Worm (Caenorhabditis elegans) whole organism, late embryonic: ENCODE measurements around the gene F36H9.1.

Source experiments
- C38D4.7 ChIP-seq: fragments of 200-800 bp; sonication (Bioruptor generic); optimal IDR thresholded peaks from 2 replicates; lab custom pipeline; 2018; ENCODE audit warnings: mild to moderate bottlenecking, missing genetic modification characterization, moderate library complexity, missing compliant biosample characterization
- F13H6.1 ChIP-seq: sonication (generic microtip); optimal IDR thresholded peaks from 2 replicates; lab custom pipeline; 2016; ENCODE audit warnings: missing genetic modification characterization, missing compliant biosample characterization
- K09A11.1 ChIP-seq: sonication (generic microtip); optimal IDR thresholded peaks from 2 replicates; lab custom pipeline; 2017; ENCODE audit warnings: antibody characterized with exemption, mild to moderate bottlenecking, missing genetic modification characterization, missing compliant biosample characterization; ENCODE audit not compliant: insufficient read depth
- ahr-1 ChIP-seq: sonication (generic microtip); optimal IDR thresholded peaks from 2 replicates; lab custom pipeline; 2016; ENCODE audit warnings: missing genetic modification characterization, missing compliant biosample characterization
- ama-1 ChIP-seq: fragments of 150-350 bp; optimal IDR thresholded peaks from 2 replicates; lab custom pipeline; 2014
- ceh-18 ChIP-seq: sonication (generic microtip); optimal IDR thresholded peaks from 2 replicates; lab custom pipeline; 2016; ENCODE audit warnings: missing genetic modification characterization, missing compliant biosample characterization
- ceh-19 ChIP-seq: fragments of 200-800 bp; sonication (Bioruptor generic); optimal IDR thresholded peaks from 2 replicates; lab custom pipeline; 2018; ENCODE audit warnings: mild to moderate bottlenecking, missing genetic modification characterization, missing compliant biosample characterization
- ceh-24 ChIP-seq: sonication (generic microtip); optimal IDR thresholded peaks from 2 replicates; lab custom pipeline; 2016; ENCODE audit warnings: mild to moderate bottlenecking, missing genetic modification characterization, missing compliant biosample characterization
- ceh-31 ChIP-seq: sonication (generic microtip); optimal IDR thresholded peaks from 2 replicates; lab custom pipeline; 2016; ENCODE audit warnings: missing genetic modification characterization, missing compliant biosample characterization
- ceh-34 ChIP-seq: sonication (generic microtip); optimal IDR thresholded peaks from 2 replicates; lab custom pipeline; 2016; ENCODE audit warnings: mild to moderate bottlenecking, missing genetic modification characterization, missing compliant biosample characterization
- ceh-45 ChIP-seq: fragments of 200-800 bp; sonication (Bioruptor generic); IDR thresholded peaks from 2 replicates; pipeline ENCODE4 v1.3.6; 2022; ENCODE audit warnings: missing genetic modification reagents, missing genetic modification characterization, missing compliant biosample characterization
- ceh-48 ChIP-seq: sonication (generic microtip); optimal IDR thresholded peaks from 2 replicates; lab custom pipeline; 2016; ENCODE audit warnings: missing genetic modification characterization, inconsistent platforms, missing compliant biosample characterization
- ceh-6 ChIP-seq: fragments of 200-800 bp; sonication (Bioruptor generic); optimal IDR thresholded peaks from 2 replicates; lab custom pipeline; 2018; ENCODE audit warnings: mild to moderate bottlenecking, missing genetic modification characterization, missing compliant biosample characterization
- che-1 ChIP-seq: sonication (generic microtip); optimal IDR thresholded peaks from 2 replicates; lab custom pipeline; 2016; ENCODE audit warnings: mild to moderate bottlenecking, missing genetic modification characterization, missing compliant biosample characterization
- elt-2 ChIP-seq: sonication (generic microtip); optimal IDR thresholded peaks from 2 replicates; lab custom pipeline; 2016; ENCODE audit warnings: missing genetic modification reagents, missing genetic modification characterization, missing compliant biosample characterization
- elt-4 ChIP-seq: sonication (generic microtip); optimal IDR thresholded peaks from 2 replicates; lab custom pipeline; 2016; ENCODE audit warnings: missing genetic modification characterization, missing compliant biosample characterization
- ets-4 ChIP-seq: sonication (generic microtip); optimal IDR thresholded peaks from 2 replicates; lab custom pipeline; 2016; ENCODE audit warnings: missing genetic modification characterization, missing compliant biosample characterization
- eyg-1 ChIP-seq: sonication (generic microtip); optimal IDR thresholded peaks from 2 replicates; lab custom pipeline; 2016; ENCODE audit warnings: missing genotype, missing genetic modification characterization, missing compliant biosample characterization
- fkh-10 ChIP-seq: fragments of 150-350 bp; optimal IDR thresholded peaks from 2 replicates; lab custom pipeline; 2014; ENCODE audit warnings: missing biosample characterization, missing genetic modification reagents, missing genetic modification characterization
- fkh-6 ChIP-seq: sonication (generic microtip); optimal IDR thresholded peaks from 2 replicates; lab custom pipeline; 2016; ENCODE audit warnings: missing genetic modification characterization, missing compliant biosample characterization
- gmeb-2 ChIP-seq: sonication (generic microtip); optimal IDR thresholded peaks from 2 replicates; lab custom pipeline; 2016; ENCODE audit warnings: missing genetic modification characterization, inconsistent platforms, missing compliant biosample characterization
- hlh-15 ChIP-seq: sonication (generic microtip); optimal IDR thresholded peaks from 2 replicates; lab custom pipeline; 2016; ENCODE audit warnings: missing genetic modification characterization, missing compliant biosample characterization
- hlh-30 ChIP-seq: sonication (generic microtip); optimal IDR thresholded peaks from 2 replicates; lab custom pipeline; 2017; ENCODE audit warnings: antibody characterized with exemption, missing genetic modification characterization, missing compliant biosample characterization; ENCODE audit not compliant: insufficient read depth
- hlh-8 ChIP-seq: sonication (generic microtip); optimal IDR thresholded peaks from 2 replicates; lab custom pipeline; 2016; ENCODE audit warnings: missing genotype, missing genetic modification characterization, missing compliant biosample characterization
- lim-6 ChIP-seq: sonication (generic microtip); optimal IDR thresholded peaks from 2 replicates; lab custom pipeline; 2016; ENCODE audit warnings: missing genetic modification characterization, missing compliant biosample characterization
- madf-2 ChIP-seq: sonication (generic microtip); optimal IDR thresholded peaks from 2 replicates; lab custom pipeline; 2017; ENCODE audit warnings: missing genetic modification characterization, missing compliant biosample characterization
- nfya-1 ChIP-seq: sonication (generic microtip); optimal IDR thresholded peaks from 2 replicates; lab custom pipeline; 2017; ENCODE audit warnings: missing genetic modification characterization, mild to moderate bottlenecking, missing compliant biosample characterization, antibody characterized with exemption, moderate library complexity
- nhr-232 ChIP-seq: sonication (generic microtip); optimal IDR thresholded peaks from 2 replicates; lab custom pipeline; 2016; ENCODE audit warnings: missing genetic modification characterization, missing compliant biosample characterization
- npax-4 ChIP-seq: sonication (generic microtip); optimal IDR thresholded peaks from 2 replicates; lab custom pipeline; 2016; ENCODE audit warnings: missing genetic modification characterization, missing compliant biosample characterization
- odd-2 ChIP-seq: sonication (generic microtip); optimal IDR thresholded peaks from 2 replicates; lab custom pipeline; 2017; ENCODE audit warnings: antibody characterized with exemption, mild to moderate bottlenecking, missing genetic modification characterization, missing compliant biosample characterization
- pag-3 ChIP-seq: sonication (generic microtip); optimal IDR thresholded peaks from 2 replicates; lab custom pipeline; 2016; ENCODE audit warnings: missing compliant biosample characterization, missing genetic modification characterization, borderline replicate concordance
- pax-1 ChIP-seq: fragments of 150-350 bp; optimal IDR thresholded peaks from 2 replicates; lab custom pipeline; 2014; ENCODE audit warnings: missing biosample characterization, missing genetic modification characterization
- pha-2 ChIP-seq: sonication (generic microtip); optimal IDR thresholded peaks from 2 replicates; lab custom pipeline; 2017; ENCODE audit warnings: mild to moderate bottlenecking, missing genetic modification characterization, missing compliant biosample characterization
- pha-4 ChIP-seq: fragments of 150-350 bp; optimal IDR thresholded peaks from 2 replicates; lab custom pipeline; 2018; ENCODE audit warnings: missing biosample characterization, missing genetic modification reagents, missing genetic modification characterization
- pqm-1 ChIP-seq: sonication (generic microtip); optimal IDR thresholded peaks from 2 replicates; lab custom pipeline; 2016; ENCODE audit warnings: missing genetic modification characterization, missing compliant biosample characterization
- ref-2 ChIP-seq: sonication (generic microtip); optimal IDR thresholded peaks from 2 replicates; lab custom pipeline; 2016; ENCODE audit warnings: missing genetic modification characterization, missing compliant biosample characterization
- sox-2 ChIP-seq: fragments of 200-800 bp; sonication (Bioruptor generic); IDR thresholded peaks from 2 replicates; pipeline ENCODE4 v1.3.6; 2022; ENCODE audit warnings: missing genetic modification reagents, missing genetic modification characterization, missing compliant biosample characterization
- tbx-2 ChIP-seq: sonication (generic microtip); optimal IDR thresholded peaks from 2 replicates; lab custom pipeline; 2016; ENCODE audit warnings: missing genetic modification characterization, missing compliant biosample characterization
- tbx-7 ChIP-seq: sonication (generic microtip); optimal IDR thresholded peaks from 2 replicates; lab custom pipeline; 2016; ENCODE audit warnings: missing genotype, missing genetic modification characterization, missing compliant biosample characterization
- ttx-3 ChIP-seq: sonication (generic microtip); optimal IDR thresholded peaks from 2 replicates; lab custom pipeline; 2016; ENCODE audit warnings: missing genetic modification reagents, missing genetic modification characterization, missing compliant biosample characterization
- unc-3 ChIP-seq, 2 experiments: fragments of 200-800 bp in 1 of 2; sonication (Bioruptor generic) in 1 of 2; sonication (generic microtip) in 1 of 2; conservative IDR thresholded peaks in 1 of 2; optimal IDR thresholded peaks in 1 of 2; 2 replicates each; pipeline versions ENCODE4 v1.3.6 to Lab custom; 2016 to 2022; ENCODE audit warnings: missing compliant biosample characterization in 2 of 2, missing genetic modification characterization in 2 of 2, missing genetic modification reagents in 1 of 2
- unc-55 ChIP-seq: sonication (generic microtip); optimal IDR thresholded peaks from 2 replicates; lab custom pipeline; 2017; ENCODE audit warnings: missing biosample characterization, missing genetic modification reagents, missing genetic modification characterization
- unc-86 ChIP-seq: sonication (generic microtip); optimal IDR thresholded peaks from 2 replicates; lab custom pipeline; 2016; ENCODE audit warnings: missing genetic modification characterization, missing compliant biosample characterization
- zip-5 ChIP-seq: sonication (generic microtip); optimal IDR thresholded peaks from 2 replicates; lab custom pipeline; 2016; ENCODE audit warnings: missing genetic modification characterization, missing compliant biosample characterization

The F36H9.1 gene

DNA sequence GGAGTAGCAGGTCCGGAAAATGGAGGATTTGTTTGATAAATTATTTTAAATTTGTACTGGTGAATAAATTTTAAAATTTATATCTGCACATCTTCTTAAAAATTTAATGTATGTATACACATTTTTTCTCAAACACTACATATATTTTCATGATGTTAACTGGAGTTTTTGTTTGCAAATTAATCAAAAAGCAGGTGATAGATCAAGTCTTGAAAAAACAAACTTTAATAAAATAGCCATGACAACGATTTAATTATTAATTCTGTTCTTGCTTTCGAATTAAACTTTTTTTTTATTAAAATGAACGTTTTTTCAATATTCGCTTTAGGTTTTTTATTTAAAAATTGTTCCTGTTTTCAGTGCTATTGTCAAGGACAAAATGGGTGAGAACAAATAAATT is at the start of gene F36H9.1:
Gene F36H9.1, plus strand, starts transcription at position 301 of the 400 bp plus-strand sequence.
- TF ChIP-seq ceh-24 (tag; lab: Kevin White, UChicago), result no peak
- TF ChIP-seq lim-6 (tag; lab: Kevin White, UChicago), result no peak
- no peak for TF ChIP-seq unc-3 (GFP tag; conservative IDR thresholded peaks at IDR 0.05; lab: Robert Waterston, UW)
- TF ChIP-seq unc-3 (tag; optimal IDR thresholded peaks at IDR 0.05; lab: Kevin White, UChicago), result no peak
- no peak for TF ChIP-seq zip-5
- no peak for TF ChIP-seq ets-4
- no peak for TF ChIP-seq nhr-232
- no peak for TF ChIP-seq ceh-31
- TF ChIP-seq pqm-1 (tag; lab: Kevin White, UChicago), result no peak
- no peak for TF ChIP-seq eyg-1
- no peak for TF ChIP-seq madf-2 (tag; lab: Kevin White, UChicago)
- TF ChIP-seq fkh-10 (GFP tag; lab: Kevin White, UChicago), result no peak
- no peak for TF ChIP-seq ceh-18 (tag; lab: Kevin White, UChicago)
- TF ChIP-seq ahr-1 (tag; lab: Kevin White, UChicago), result no peak
- TF ChIP-seq che-1 (tag; lab: Kevin White, UChicago), result no peak
- TF ChIP-seq hlh-15 (tag; lab: Kevin White, UChicago), result no peak
- TF ChIP-seq ceh-34, result no peak

ce11 chrV:1749053-1749452 is 45.3 kb upstream of the F36H9.1 start, which contains the start of gene ZK697.8:
Gene ZK697.8 (minus strand): TSS chrV:1749153.
- TF ChIP-seq C38D4.7 (GFP tag; lab: Kevin White, UChicago), result no peak
- TF ChIP-seq hlh-8 (tag; lab: Kevin White, UChicago), result no peak
- no peak for TF ChIP-seq ttx-3 (tag; lab: Kevin White, UChicago)
- no peak for TF ChIP-seq ama-1 (lab: Kevin White, UChicago)
- no peak for TF ChIP-seq ceh-45
- no peak for TF ChIP-seq odd-2 (tag; lab: Kevin White, UChicago)
- no peak for TF ChIP-seq pag-3 (tag; lab: Kevin White, UChicago)
- no peak for TF ChIP-seq tbx-7
- TF ChIP-seq fkh-6, result no peak
- no peak for TF ChIP-seq zip-5
- TF ChIP-seq che-1 (tag; lab: Kevin White, UChicago), result no peak
- no peak for TF ChIP-seq hlh-30 (tag; lab: Kevin White, UChicago)
- TF ChIP-seq elt-2, result no peak
- no peak for TF ChIP-seq K09A11.1 (tag; lab: Kevin White, UChicago)
- no peak for TF ChIP-seq ets-4
- no peak for TF ChIP-seq ceh-31
- no peak for TF ChIP-seq ceh-6 (GFP tag; lab: Kevin White, UChicago)

DNA sequence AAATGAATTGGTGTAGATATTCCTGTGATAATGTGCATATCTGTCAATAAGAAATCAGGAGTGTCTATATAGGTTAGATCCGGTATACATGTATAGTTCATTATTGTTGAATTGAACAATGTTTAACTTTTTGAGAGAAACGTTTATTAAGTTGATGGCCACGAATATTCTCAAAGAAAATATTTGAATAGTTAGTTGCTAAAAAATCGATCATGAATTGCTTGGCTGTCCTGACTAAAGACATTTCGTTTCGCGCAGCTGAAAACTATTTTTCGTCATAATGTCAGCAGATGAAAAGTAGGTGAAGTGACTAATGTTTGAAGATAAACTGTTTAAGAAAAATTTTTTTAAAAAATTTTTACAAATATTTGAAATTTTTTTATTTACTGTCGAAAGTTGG is 42.9 kb upstream of the F36H9.1 start, which contains the start of gene srh-199:
Gene srh-199, minus strand, starts transcription at position 101 of the 400 bp plus-strand sequence.
- TF ChIP-seq ceh-48 (tag; lab: Kevin White, UChicago), result no peak
- TF ChIP-seq pax-1, result no peak
- no peak for TF ChIP-seq unc-86 (tag; lab: Kevin White, UChicago)
- TF ChIP-seq elt-4 (tag; lab: Kevin White, UChicago), result no peak
- TF ChIP-seq, all 69 proteins: peak for 0

ce11 chrV:1752496-1752895 is 41.8 kb upstream of the F36H9.1 start, which contains the start of gene ZK697.1:
Gene ZK697.1 (plus strand): TSS chrV:1752796.
- TF ChIP-seq ama-1 (lab: Kevin White, UChicago), result no peak
- no peak for TF ChIP-seq gmeb-2
- TF ChIP-seq sox-2 (GFP tag; lab: Robert Waterston, UW), result no peak
- no peak for TF ChIP-seq ceh-24 (tag; lab: Kevin White, UChicago)
- TF ChIP-seq nfya-1 (tag; lab: Kevin White, UChicago), result no peak
- no peak for TF ChIP-seq ceh-31
- no peak for TF ChIP-seq npax-4 (tag; lab: Kevin White, UChicago)
- TF ChIP-seq zip-5, result no peak
- TF ChIP-seq unc-55 (GFP tag; lab: Kevin White, UChicago), result no peak
- TF ChIP-seq madf-2 (tag; lab: Kevin White, UChicago), result no peak
- TF ChIP-seq pha-2 (tag; lab: Kevin White, UChicago), result no peak
- no peak for TF ChIP-seq F13H6.1 (tag; lab: Kevin White, UChicago)
- no peak for TF ChIP-seq ceh-48 (tag; lab: Kevin White, UChicago)
- TF ChIP-seq ceh-19, result no peak
- no peak for TF ChIP-seq ref-2 (tag; lab: Kevin White, UChicago)
- TF ChIP-seq tbx-2, result no peak
- TF ChIP-seq pha-4 (tag; lab: Kevin White, UChicago), result no peak
